Worm (Caenorhabditis elegans) whole organism, L3 larva: Measurements from ENCODE around the gene mec-9.

Experiments used
- R02D3.7 ChIP-seq: fragments of 150-350 bp; optimal IDR thresholded peaks from 2 replicates; lab custom pipeline; 2014; ENCODE audit warnings: missing biosample characterization, missing genetic modification characterization
- ZK546.5 ChIP-seq: sonication (generic microtip); optimal IDR thresholded peaks from 2 replicates; lab custom pipeline; 2017; ENCODE audit warnings: missing biosample characterization, missing genetic modification characterization
- aly-2 ChIP-seq: fragments of 150-350 bp; optimal IDR thresholded peaks from 2 replicates; lab custom pipeline; 2014; ENCODE audit warnings: missing biosample characterization, missing genetic modification characterization
- ama-1 ChIP-seq: fragments of 150-350 bp; optimal IDR thresholded peaks from 2 replicates; lab custom pipeline; 2018
- ceh-16 ChIP-seq: sonication (generic microtip); optimal IDR thresholded peaks from 2 replicates; lab custom pipeline; 2017; ENCODE audit warnings: missing biosample characterization, missing genetic modification characterization
- ceh-82 ChIP-seq: fragments of 150-350 bp; optimal IDR thresholded peaks from 2 replicates; lab custom pipeline; 2014; ENCODE audit warnings: missing biosample characterization, missing genetic modification characterization
- ceh-9 ChIP-seq: sonication (generic microtip); optimal IDR thresholded peaks from 2 replicates; lab custom pipeline; 2018; ENCODE audit warnings: missing biosample characterization, missing genetic modification characterization
- daf-12 ChIP-seq: fragments of 150-350 bp; optimal IDR thresholded peaks from 2 replicates; lab custom pipeline; 2014; ENCODE audit warnings: missing biosample characterization, missing genetic modification reagents, missing genetic modification characterization
- egl-27 ChIP-seq: sonication (generic microtip); optimal IDR thresholded peaks from 4 replicates; lab custom pipeline; 2017; ENCODE audit warnings: missing biosample characterization, missing genetic modification reagents, missing genetic modification characterization
- egl-5 ChIP-seq: fragments of 150-350 bp; optimal IDR thresholded peaks from 2 replicates; lab custom pipeline; 2017; ENCODE audit warnings: missing biosample characterization, missing genetic modification reagents, missing genetic modification characterization, inconsistent platforms
- elt-1 ChIP-seq: fragments of 150-350 bp; optimal IDR thresholded peaks from 2 replicates; lab custom pipeline; 2014; ENCODE audit warnings: missing biosample characterization, missing genetic modification characterization
- elt-3 ChIP-seq, 3 experiments: fragments of 150-350 bp in 1 of 3; sonication (generic microtip) in 2 of 3; optimal IDR thresholded peaks; 2 replicates in 2 of 3; 4 replicates in 1 of 3; lab custom pipeline; 2014 to 2017; ENCODE audit warnings: missing biosample characterization in 3 of 3, missing genetic modification characterization in 3 of 3
- eor-1 ChIP-seq, 2 experiments: fragments of 150-350 bp; optimal IDR thresholded peaks; 2 replicates each; lab custom pipeline; 2014 to 2018; ENCODE audit warnings: missing biosample characterization in 2 of 2, missing genetic modification characterization in 2 of 2
- fkh-10 ChIP-seq: sonication (generic microtip); optimal IDR thresholded peaks from 2 replicates; lab custom pipeline; 2017; ENCODE audit warnings: missing biosample characterization, missing genetic modification reagents, missing genetic modification characterization
- fkh-2 ChIP-seq: fragments of 150-350 bp; optimal IDR thresholded peaks from 2 replicates; lab custom pipeline; 2014; ENCODE audit warnings: missing biosample characterization, missing genetic modification reagents, missing genetic modification characterization
- fos-1 ChIP-seq: fragments of 150-350 bp; optimal IDR thresholded peaks from 2 replicates; lab custom pipeline; 2014; ENCODE audit warnings: missing biosample characterization, missing genetic modification characterization
- lin-15B ChIP-seq: fragments of 150-350 bp; optimal IDR thresholded peaks from 2 replicates; lab custom pipeline; 2014; ENCODE audit warnings: missing biosample characterization, missing genetic modification characterization
- lsy-12 ChIP-seq: sonication (generic microtip); optimal IDR thresholded peaks from 2 replicates; lab custom pipeline; 2016; ENCODE audit warnings: mild to moderate bottlenecking, missing genetic modification characterization, missing compliant biosample characterization
- mdl-1 ChIP-seq: fragments of 150-350 bp; optimal IDR thresholded peaks from 2 replicates; lab custom pipeline; 2014; ENCODE audit warnings: missing biosample characterization, missing genetic modification characterization
- mml-1 ChIP-seq: fragments of 150-350 bp; sonication (generic microtip); optimal IDR thresholded peaks from 3 replicates; lab custom pipeline; 2014; ENCODE audit warnings: missing biosample characterization, missing genetic modification characterization
- nfya-1 ChIP-seq: sonication (generic microtip); optimal IDR thresholded peaks from 2 replicates; lab custom pipeline; 2017; ENCODE audit warnings: missing genetic modification characterization, mild to moderate bottlenecking, missing compliant biosample characterization, antibody characterized with exemption, moderate library complexity; ENCODE audit not compliant: insufficient read depth
- nhr-23 ChIP-seq: fragments of 150-350 bp; optimal IDR thresholded peaks from 2 replicates; lab custom pipeline; 2014; ENCODE audit warnings: missing biosample characterization, missing genetic modification reagents, missing genetic modification characterization
- nhr-237 ChIP-seq: fragments of 150-350 bp; optimal IDR thresholded peaks from 2 replicates; lab custom pipeline; 2014; ENCODE audit warnings: missing biosample characterization, missing genetic modification characterization
- nhr-25 ChIP-seq: sonication (generic microtip); optimal IDR thresholded peaks from 2 replicates; lab custom pipeline; 2017; ENCODE audit warnings: missing biosample characterization, missing genetic modification characterization
- nhr-28 ChIP-seq: fragments of 150-350 bp; optimal IDR thresholded peaks from 2 replicates; lab custom pipeline; 2014; ENCODE audit warnings: missing biosample characterization, missing genetic modification characterization
- nhr-67 ChIP-seq: fragments of 150-350 bp; optimal IDR thresholded peaks from 2 replicates; lab custom pipeline; 2014; ENCODE audit warnings: missing biosample characterization, missing genetic modification characterization
- nhr-76 ChIP-seq: fragments of 150-350 bp; sonication (generic microtip); optimal IDR thresholded peaks from 5 replicates; lab custom pipeline; 2014; ENCODE audit warnings: missing biosample characterization, missing genetic modification characterization
- nhr-77 ChIP-seq: fragments of 150-350 bp; optimal IDR thresholded peaks from 2 replicates; lab custom pipeline; 2014; ENCODE audit warnings: missing biosample characterization, missing genetic modification characterization
- pha-4 ChIP-seq: fragments of 150-350 bp; optimal IDR thresholded peaks from 2 replicates; lab custom pipeline; 2014; ENCODE audit warnings: missing biosample characterization, missing genetic modification reagents, missing genetic modification characterization
- pqm-1 ChIP-seq: fragments of 150-350 bp; optimal IDR thresholded peaks from 2 replicates; lab custom pipeline; 2017; ENCODE audit warnings: missing biosample characterization, missing genetic modification characterization, inconsistent platforms
- unc-39 ChIP-seq: sonication (generic microtip); optimal IDR thresholded peaks from 4 replicates; lab custom pipeline; 2017; ENCODE audit warnings: missing biosample characterization, missing genetic modification characterization
- unc-62 ChIP-seq: fragments of 150-350 bp; sonication (generic microtip); optimal IDR thresholded peaks from 4 replicates; lab custom pipeline; 2014; ENCODE audit warnings: missing biosample characterization, missing genetic modification reagents, missing genetic modification characterization
- zag-1 ChIP-seq: fragments of 150-350 bp; optimal IDR thresholded peaks from 2 replicates; lab custom pipeline; 2014; ENCODE audit warnings: missing biosample characterization, missing genetic modification characterization
- ztf-4 ChIP-seq: fragments of 150-350 bp; optimal IDR thresholded peaks from 2 replicates; lab custom pipeline; 2014; ENCODE audit warnings: missing biosample characterization, missing genetic modification characterization

mec-9 gene

DNA sequence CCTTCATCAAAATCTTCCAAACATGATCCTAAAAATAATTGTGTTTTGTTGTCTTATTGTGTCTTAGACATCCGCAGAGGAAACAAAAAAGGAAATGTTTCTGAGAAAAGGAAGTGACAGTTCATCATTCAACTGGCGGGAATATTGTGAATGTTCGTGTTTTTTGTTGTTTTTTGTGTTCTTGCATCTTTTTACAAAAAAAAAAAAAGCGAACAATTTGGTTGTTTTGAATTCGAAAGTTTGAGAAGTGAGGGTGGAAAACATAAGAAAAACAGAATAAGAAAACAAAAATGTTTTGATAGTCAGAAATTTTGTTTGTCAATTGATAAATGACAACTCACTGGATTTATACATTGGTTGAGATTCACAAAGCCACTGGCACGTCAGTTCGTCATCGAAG lies 5.3 kb downstream of the mec-9 start:
- no peak for TF ChIP-seq unc-39 (tag; lab: Kevin White, UChicago)
- no peak for TF ChIP-seq nhr-25 (tag; lab: Kevin White, UChicago)
- no peak for TF ChIP-seq unc-62 (GFP tag; lab: Kevin White, UChicago)
- no peak for TF ChIP-seq ZK546.5 (tag; lab: Kevin White, UChicago)
- TF ChIP-seq ama-1 (lab: Kevin White, UChicago): no peak
- TF ChIP-seq ceh-82: no peak
- TF ChIP-seq egl-27 (tag; lab: Kevin White, UChicago): no peak

DNA sequence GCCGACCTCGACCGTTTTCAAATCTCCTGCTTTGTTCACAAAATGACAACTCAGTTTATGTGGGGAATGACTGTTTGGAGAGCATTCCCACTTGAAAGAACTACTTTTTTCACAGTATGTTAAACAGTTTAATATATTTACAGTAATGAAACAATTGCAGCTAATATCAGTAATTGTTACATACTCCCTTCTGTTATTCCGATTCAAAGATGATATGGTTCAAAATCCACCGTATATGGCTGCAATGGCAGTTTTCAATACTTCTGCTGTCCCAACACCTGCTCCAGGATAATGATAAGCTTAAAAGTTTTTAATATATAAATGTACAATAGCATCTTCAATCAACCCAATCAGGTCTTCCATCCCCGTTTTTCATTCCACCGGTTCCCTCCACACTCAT lies 7.7 kb downstream of the mec-9 start:
- TF ChIP-seq R02D3.7 (no peak), fkh-2 (tag; lab: Kevin White, UChicago) (no peak), lsy-12 (tag; lab: Kevin White, UChicago) (no peak), mml-1 (no peak), unc-39 (tag; lab: Kevin White, UChicago) (no peak), elt-3 (tag; optimal IDR thresholded peaks at IDR 0.05; lab: Kevin White, UChicago) (no peak), nhr-77 (tag; lab: Kevin White, UChicago) (no peak), nhr-76 (tag; lab: Kevin White, UChicago) (no peak), lin-15B (tag; lab: Kevin White, UChicago) (no peak), ceh-9 (tag; lab: Kevin White, UChicago) (no peak), unc-62 (GFP tag; lab: Kevin White, UChicago) (no peak), ceh-82 (no peak), fos-1 (tag; lab: Kevin White, UChicago) (no peak), nhr-28 (tag; lab: Kevin White, UChicago) (no peak), nhr-237 (no peak), nhr-25 (tag; lab: Kevin White, UChicago) (no peak), pha-4 (tag; lab: Kevin White, UChicago) (no peak), nfya-1 (tag; lab: Kevin White, UChicago) (no peak)

DNA sequence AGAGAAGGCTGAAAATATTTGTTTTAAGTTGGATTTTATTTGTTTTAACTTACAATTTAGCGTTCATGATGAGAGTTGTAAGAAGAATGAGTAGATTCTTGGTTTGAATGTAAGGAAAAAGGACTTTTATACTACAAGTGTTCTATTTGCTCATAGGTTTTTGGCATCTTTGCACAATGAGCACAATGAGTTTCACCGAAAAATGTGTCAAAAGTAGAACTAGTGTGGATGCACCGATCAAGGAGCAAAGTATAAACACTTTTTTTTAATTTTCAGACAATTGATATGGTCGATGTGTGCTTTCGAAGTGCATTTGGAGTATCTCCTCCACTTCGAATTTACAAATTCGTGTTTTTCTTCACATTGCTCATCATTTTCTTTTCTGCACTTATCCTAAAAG lies 8.8 kb downstream of the mec-9 start, which contains the start of gene fipr-11:
TSS of gene fipr-11 (minus strand) at position 101 of the 400 bp plus-strand sequence.
- TF ChIP-seq nhr-76 (tag; lab: Kevin White, UChicago) (no peak), nhr-237 (no peak), ama-1 (lab: Kevin White, UChicago) (no peak), daf-12 (tag; lab: Kevin White, UChicago) (no peak), nfya-1 (tag; lab: Kevin White, UChicago) (no peak), lsy-12 (tag; lab: Kevin White, UChicago) (no peak), lin-15B (tag; lab: Kevin White, UChicago) (no peak), ceh-82 (no peak), mdl-1 (tag; lab: Kevin White, UChicago) (no peak), elt-3 (tag; optimal IDR thresholded peaks at IDR 0.05; lab: Kevin White, UChicago) (no peak), unc-39 (tag; lab: Kevin White, UChicago) (no peak), ceh-16 (tag; lab: Kevin White, UChicago) (no peak), fkh-2 (tag; lab: Kevin White, UChicago) (no peak), ztf-4 (tag; lab: Kevin White, UChicago) (no peak), aly-2 (tag; lab: Kevin White, UChicago) (no peak)

DNA sequence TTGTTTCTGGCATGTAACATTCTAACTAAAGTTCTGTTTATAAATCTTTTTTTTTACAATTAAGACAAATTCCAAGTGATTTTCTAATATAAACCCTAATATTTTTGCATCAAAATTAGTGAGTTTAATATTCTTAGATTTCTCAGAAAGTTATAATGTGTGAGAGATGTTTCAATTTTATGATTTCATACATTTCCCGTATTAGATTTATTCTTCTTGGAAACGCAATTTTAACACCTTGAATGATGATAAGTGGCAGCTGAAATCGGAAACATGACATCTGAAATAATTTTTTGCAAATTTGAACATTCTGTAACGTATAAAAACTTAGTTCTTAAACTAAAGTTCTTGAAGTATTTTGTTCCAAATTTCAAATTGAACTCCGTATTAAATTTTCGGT lies 13.8 kb downstream of the mec-9 start:
- TF ChIP-seq egl-27 (tag; lab: Kevin White, UChicago) (no peak), daf-12 (tag; lab: Kevin White, UChicago) (no peak), nfya-1 (tag; lab: Kevin White, UChicago) (no peak), ceh-9 (tag; lab: Kevin White, UChicago) (no peak), ceh-82 (no peak), egl-5 (no peak), zag-1 (tag; lab: Kevin White, UChicago) (no peak), eor-1 (tag; optimal IDR thresholded peaks at IDR 0.05; lab: Kevin White, UChicago) (no peak), fkh-10 (GFP tag; lab: Kevin White, UChicago) (no peak)

DNA sequence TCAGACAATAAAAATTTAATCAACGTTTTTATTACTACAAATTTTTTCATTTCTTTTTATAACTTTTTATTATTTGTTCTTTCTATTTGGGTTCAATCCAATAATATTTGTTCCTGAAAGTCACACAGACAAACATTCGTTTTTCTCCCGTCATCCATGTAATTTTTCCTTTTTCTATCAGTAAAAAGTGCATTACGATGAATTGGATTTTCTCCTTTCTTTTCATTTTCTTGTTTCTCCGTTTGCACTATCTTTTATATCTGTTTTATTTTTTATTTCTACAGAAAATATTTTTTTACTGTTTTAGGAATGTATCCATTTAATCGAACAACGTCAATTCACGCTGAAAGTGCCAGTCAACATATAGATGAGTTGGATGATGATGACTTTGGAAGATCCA lies 15.6 kb downstream of the mec-9 start, which contains the start of gene egl-47:
TSS of gene egl-47 (plus strand) at position 301 of the 400 bp plus-strand sequence.
- TF ChIP-seq nhr-23: no peak
- TF ChIP-seq nhr-237: no peak
- TF ChIP-seq pqm-1 (tag; lab: Kevin White, UChicago): no peak
- TF ChIP-seq elt-1 (tag; lab: Kevin White, UChicago): no peak
- TF ChIP-seq ztf-4 (tag; lab: Kevin White, UChicago): no peak
- TF ChIP-seq lsy-12 (tag; lab: Kevin White, UChicago): no peak
- no peak for TF ChIP-seq egl-27 (tag; lab: Kevin White, UChicago)
- TF ChIP-seq lin-15B (tag; lab: Kevin White, UChicago): no peak
- TF ChIP-seq fkh-2 (tag; lab: Kevin White, UChicago): no peak
- TF ChIP-seq nhr-67: no peak
- no peak for TF ChIP-seq ceh-9 (tag; lab: Kevin White, UChicago)
- no peak for TF ChIP-seq fos-1 (tag; lab: Kevin White, UChicago)
- no peak for TF ChIP-seq zag-1 (tag; lab: Kevin White, UChicago)
